Worm (Caenorhabditis elegans): ENCODE measurements around the gene C34B4.2.

The C34B4.2 gene

ce11 chrV:13088485-13088884 is 5.6 kb downstream of the C34B4.2 start:
- TF ChIP-seq Y55F3AM.14 (GFP tag; optimal IDR thresholded peaks at IDR 0.05) (no peak), nhr-21 (tag; optimal IDR thresholded peaks at IDR 0.05) (no peak), ztf-11 (tag; optimal IDR thresholded peaks at IDR 0.05) (no peak), elt-1 (tag; optimal IDR thresholded peaks at IDR 0.05) (no peak), sem-4 (tag; optimal IDR thresholded peaks at IDR 0.05) (no peak), nhr-11 (tag; optimal IDR thresholded peaks at IDR 0.05) (no peak), egl-27 (tag; optimal IDR thresholded peaks at IDR 0.05) (no peak), nhr-129 (tag; optimal IDR thresholded peaks at IDR 0.05) (no peak), alr-1 (tag; optimal IDR thresholded peaks at IDR 0.05) (no peak), unc-55 (GFP tag; optimal IDR thresholded peaks at IDR 0.05) (no peak), sma-3 (GFP tag; optimal IDR thresholded peaks at IDR 0.05) (no peak)

ce11 chrV:13090130-13090770 is 7.4 kb downstream of the C34B4.2 start, which contains the start of gene C34B4.4:
Gene C34B4.4, plus strand, starts transcription at chrV:13090405.
- TF ChIP-seq lsy-2 (tag; optimal IDR thresholded peaks at IDR 0.05) (peak in 1 of 2 experiments; percentile 6), F13H6.1 (tag; optimal IDR thresholded peaks at IDR 0.05) (no peak), nhr-23 (tag; optimal IDR thresholded peaks at IDR 0.05) (no peak), nhr-237 (tag; optimal IDR thresholded peaks at IDR 0.05) (no peak), nhr-6 (tag; optimal IDR thresholded peaks at IDR 0.05) (no peak), lin-13 (GFP tag; optimal IDR thresholded peaks at IDR 0.05) (peak; percentile 9), nhr-11 (tag; optimal IDR thresholded peaks at IDR 0.05) (no peak), gmeb-1 (tag; optimal IDR thresholded peaks at IDR 0.05) (no peak), ZK546.5 (tag; optimal IDR thresholded peaks at IDR 0.05) (no peak), sem-4 (tag; optimal IDR thresholded peaks at IDR 0.05) (no peak), nhr-25 (tag; optimal IDR thresholded peaks at IDR 0.05) (peak; percentile 23), unc-55 (GFP tag; optimal IDR thresholded peaks at IDR 0.05) (no peak), skn-1 (tag; optimal IDR thresholded peaks at IDR 0.05) (no peak), nhr-129 (tag; optimal IDR thresholded peaks at IDR 0.05) (no peak), aly-2 (tag; optimal IDR thresholded peaks at IDR 0.05) (no peak), lin-11 (tag; optimal IDR thresholded peaks at IDR 0.05) (no peak), Y55F3AM.14 (GFP tag; optimal IDR thresholded peaks at IDR 0.05) (peak; percentile 31), nhr-12 (tag; optimal IDR thresholded peaks at IDR 0.05) (no peak), elt-3 (tag; optimal IDR thresholded peaks at IDR 0.05) (no peak), egl-27 (tag; optimal IDR thresholded peaks at IDR 0.05) (no peak), snpc-4 (tag; optimal IDR thresholded peaks at IDR 0.05) (no peak), ztf-1 (GFP tag; conservative IDR thresholded peaks at IDR 0.05) (no peak), dmd-4 (tag; optimal IDR thresholded peaks at IDR 0.05) (no peak), nhr-21 (tag; optimal IDR thresholded peaks at IDR 0.05) (no peak), lin-39 (tag; optimal IDR thresholded peaks at IDR 0.05) (no peak), peb-1 (tag; optimal IDR thresholded peaks at IDR 0.05) (no peak), mab-5 (tag; optimal IDR thresholded peaks at IDR 0.05) (no peak), ceh-82 (tag; optimal IDR thresholded peaks at IDR 0.05) (no peak), mdl-1 (tag; optimal IDR thresholded peaks at IDR 0.05) (no peak), mbf-1 (tag; optimal IDR thresholded peaks at IDR 0.05) (no peak), ama-1 (optimal IDR thresholded peaks at IDR 0.05) (no peak), unc-62 (GFP tag; optimal IDR thresholded peaks at IDR 0.05) (no peak), blmp-1 (tag; optimal IDR thresholded peaks at IDR 0.05; ENCODE audit: insufficient read depth) (no peak), sma-3 (GFP tag; optimal IDR thresholded peaks at IDR 0.05) (no peak), ztf-11 (tag; optimal IDR thresholded peaks at IDR 0.05) (no peak), elt-1 (tag; optimal IDR thresholded peaks at IDR 0.05) (no peak), fos-1 (tag; optimal IDR thresholded peaks at IDR 0.05) (no peak), sma-9 (GFP tag; optimal IDR thresholded peaks at IDR 0.05) (peak; percentile 29), sma-9 (tag; optimal IDR thresholded peaks at IDR 0.05) (no peak)

- TF ChIP-seq sma-9 (GFP tag; optimal IDR thresholded peaks at IDR 0.05) (no peak), sma-9 (tag; optimal IDR thresholded peaks at IDR 0.05) (no peak), nhr-129 (tag; optimal IDR thresholded peaks at IDR 0.05) (no peak), nhr-6 (tag; optimal IDR thresholded peaks at IDR 0.05) (no peak), nhr-77 (tag; optimal IDR thresholded peaks at IDR 0.05) (no peak), ceh-16 (tag; optimal IDR thresholded peaks at IDR 0.05) (no peak), ZK546.5 (tag; optimal IDR thresholded peaks at IDR 0.05) (no peak), egl-27 (tag; optimal IDR thresholded peaks at IDR 0.05) (no peak)
Observed at ce11 chrV:13092349-13092748, 9.5 kb downstream of the C34B4.2 start, which contains the start of gene lurp-4. Gene lurp-4, plus strand, starts transcription at chrV:13092649.
